Worm (Caenorhabditis elegans) whole organism, late embryonic: ENCODE results near the gene F26H11.8.

ENCODE experiments used
- C08G9.2 ChIP-seq: sonication (generic microtip); optimal IDR thresholded peaks from 2 replicates; lab custom pipeline; 2016; ENCODE audit warnings: mild to moderate bottlenecking, missing genetic modification characterization, moderate library complexity, missing compliant biosample characterization
- C38D4.7 ChIP-seq: fragments of 200-800 bp; sonication (Bioruptor generic); optimal IDR thresholded peaks from 2 replicates; lab custom pipeline; 2018; ENCODE audit warnings: mild to moderate bottlenecking, missing genetic modification characterization, moderate library complexity, missing compliant biosample characterization
- F13H6.1 ChIP-seq: sonication (generic microtip); optimal IDR thresholded peaks from 2 replicates; lab custom pipeline; 2016; ENCODE audit warnings: missing genetic modification characterization, missing compliant biosample characterization
- K09A11.1 ChIP-seq: sonication (generic microtip); optimal IDR thresholded peaks from 2 replicates; lab custom pipeline; 2017; ENCODE audit warnings: antibody characterized with exemption, mild to moderate bottlenecking, missing genetic modification characterization, missing compliant biosample characterization; ENCODE audit not compliant: insufficient read depth
- T23F11.4 ChIP-seq: fragments of 200-800 bp; sonication (Bioruptor generic); optimal IDR thresholded peaks from 2 replicates; lab custom pipeline; 2018; ENCODE audit warnings: mild to moderate bottlenecking, missing genetic modification characterization, missing compliant biosample characterization
- Y22D7AL.16 ChIP-seq: sonication (generic microtip); optimal IDR thresholded peaks from 2 replicates; lab custom pipeline; 2016; ENCODE audit warnings: missing genetic modification characterization, missing compliant biosample characterization
- ama-1 ChIP-seq: fragments of 150-350 bp; optimal IDR thresholded peaks from 2 replicates; lab custom pipeline; 2014
- ceh-14 ChIP-seq: sonication (generic microtip); optimal IDR thresholded peaks from 2 replicates; lab custom pipeline; 2016; ENCODE audit warnings: missing genotype, missing genetic modification characterization, missing compliant biosample characterization
- ceh-19 ChIP-seq: fragments of 200-800 bp; sonication (Bioruptor generic); optimal IDR thresholded peaks from 2 replicates; lab custom pipeline; 2018; ENCODE audit warnings: mild to moderate bottlenecking, missing genetic modification characterization, missing compliant biosample characterization
- ceh-2 ChIP-seq: sonication (generic microtip); optimal IDR thresholded peaks from 2 replicates; lab custom pipeline; 2016; ENCODE audit warnings: missing genotype, missing genetic modification characterization, missing compliant biosample characterization
- ceh-24 ChIP-seq: sonication (generic microtip); optimal IDR thresholded peaks from 2 replicates; lab custom pipeline; 2016; ENCODE audit warnings: mild to moderate bottlenecking, missing genetic modification characterization, missing compliant biosample characterization
- ceh-30 ChIP-seq: fragments of 150-350 bp; optimal IDR thresholded peaks from 2 replicates; lab custom pipeline; 2014; ENCODE audit warnings: missing biosample characterization, missing genetic modification characterization
- ceh-31 ChIP-seq: sonication (generic microtip); optimal IDR thresholded peaks from 2 replicates; lab custom pipeline; 2016; ENCODE audit warnings: missing genetic modification characterization, missing compliant biosample characterization
- ceh-34 ChIP-seq: sonication (generic microtip); optimal IDR thresholded peaks from 2 replicates; lab custom pipeline; 2016; ENCODE audit warnings: mild to moderate bottlenecking, missing genetic modification characterization, missing compliant biosample characterization
- ceh-45 ChIP-seq: fragments of 200-800 bp; sonication (Bioruptor generic); IDR thresholded peaks from 2 replicates; pipeline ENCODE4 v1.3.6; 2022; ENCODE audit warnings: missing genetic modification reagents, missing genetic modification characterization, missing compliant biosample characterization
- ceh-48 ChIP-seq: sonication (generic microtip); optimal IDR thresholded peaks from 2 replicates; lab custom pipeline; 2016; ENCODE audit warnings: missing genetic modification characterization, inconsistent platforms, missing compliant biosample characterization
- ceh-6 ChIP-seq: fragments of 200-800 bp; sonication (Bioruptor generic); optimal IDR thresholded peaks from 2 replicates; lab custom pipeline; 2018; ENCODE audit warnings: mild to moderate bottlenecking, missing genetic modification characterization, missing compliant biosample characterization
- ceh-9 ChIP-seq: sonication (generic microtip); optimal IDR thresholded peaks from 2 replicates; lab custom pipeline; 2016; ENCODE audit warnings: mild to moderate bottlenecking, missing genetic modification characterization, inconsistent platforms, missing compliant biosample characterization
- che-1 ChIP-seq: sonication (generic microtip); optimal IDR thresholded peaks from 2 replicates; lab custom pipeline; 2016; ENCODE audit warnings: mild to moderate bottlenecking, missing genetic modification characterization, missing compliant biosample characterization
- dmd-4 ChIP-seq: sonication (generic microtip); optimal IDR thresholded peaks from 2 replicates; lab custom pipeline; 2016; ENCODE audit warnings: borderline replicate concordance, missing genetic modification characterization, missing compliant biosample characterization
- dve-1 ChIP-seq: sonication (generic microtip); optimal IDR thresholded peaks from 2 replicates; lab custom pipeline; 2017; ENCODE audit warnings: antibody characterized with exemption, mild to moderate bottlenecking, missing genetic modification characterization, missing compliant biosample characterization
- elt-4 ChIP-seq: sonication (generic microtip); optimal IDR thresholded peaks from 2 replicates; lab custom pipeline; 2016; ENCODE audit warnings: missing genetic modification characterization, missing compliant biosample characterization
- eyg-1 ChIP-seq: sonication (generic microtip); optimal IDR thresholded peaks from 2 replicates; lab custom pipeline; 2016; ENCODE audit warnings: missing genotype, missing genetic modification characterization, missing compliant biosample characterization
- fax-1 ChIP-seq: sonication (generic microtip); optimal IDR thresholded peaks from 2 replicates; lab custom pipeline; 2016; ENCODE audit warnings: missing genotype, missing genetic modification characterization, missing compliant biosample characterization
- fkh-10 ChIP-seq: fragments of 150-350 bp; optimal IDR thresholded peaks from 2 replicates; lab custom pipeline; 2014; ENCODE audit warnings: missing biosample characterization, missing genetic modification reagents, missing genetic modification characterization
- fkh-6 ChIP-seq: sonication (generic microtip); optimal IDR thresholded peaks from 2 replicates; lab custom pipeline; 2016; ENCODE audit warnings: missing genetic modification characterization, missing compliant biosample characterization
- gmeb-2 ChIP-seq: sonication (generic microtip); optimal IDR thresholded peaks from 2 replicates; lab custom pipeline; 2016; ENCODE audit warnings: missing genetic modification characterization, inconsistent platforms, missing compliant biosample characterization
- hlh-15 ChIP-seq: sonication (generic microtip); optimal IDR thresholded peaks from 2 replicates; lab custom pipeline; 2016; ENCODE audit warnings: missing genetic modification characterization, missing compliant biosample characterization
- hlh-30 ChIP-seq: sonication (generic microtip); optimal IDR thresholded peaks from 2 replicates; lab custom pipeline; 2017; ENCODE audit warnings: antibody characterized with exemption, missing genetic modification characterization, missing compliant biosample characterization; ENCODE audit not compliant: insufficient read depth
- lim-6 ChIP-seq: sonication (generic microtip); optimal IDR thresholded peaks from 2 replicates; lab custom pipeline; 2016; ENCODE audit warnings: missing genetic modification characterization, missing compliant biosample characterization
- lin-11 ChIP-seq: fragments of 200-800 bp; sonication (Bioruptor generic); optimal IDR thresholded peaks from 2 replicates; lab custom pipeline; 2018; ENCODE audit warnings: mild to moderate bottlenecking, missing genetic modification characterization, missing compliant biosample characterization
- madf-2 ChIP-seq: sonication (generic microtip); optimal IDR thresholded peaks from 2 replicates; lab custom pipeline; 2017; ENCODE audit warnings: missing genetic modification characterization, missing compliant biosample characterization
- mec-3 ChIP-seq: sonication (generic microtip); optimal IDR thresholded peaks from 2 replicates; lab custom pipeline; 2016; ENCODE audit warnings: borderline replicate concordance, missing genetic modification characterization, missing compliant biosample characterization
- nfya-1 ChIP-seq: sonication (generic microtip); optimal IDR thresholded peaks from 2 replicates; lab custom pipeline; 2017; ENCODE audit warnings: missing genetic modification characterization, mild to moderate bottlenecking, missing compliant biosample characterization, antibody characterized with exemption, moderate library complexity
- nhr-11 ChIP-seq: fragments of 150-350 bp; optimal IDR thresholded peaks from 2 replicates; lab custom pipeline; 2014; ENCODE audit warnings: missing biosample characterization, missing genetic modification characterization
- nhr-232 ChIP-seq: sonication (generic microtip); optimal IDR thresholded peaks from 2 replicates; lab custom pipeline; 2016; ENCODE audit warnings: missing genetic modification characterization, missing compliant biosample characterization
- npax-4 ChIP-seq: sonication (generic microtip); optimal IDR thresholded peaks from 2 replicates; lab custom pipeline; 2016; ENCODE audit warnings: missing genetic modification characterization, missing compliant biosample characterization
- odd-2 ChIP-seq: sonication (generic microtip); optimal IDR thresholded peaks from 2 replicates; lab custom pipeline; 2017; ENCODE audit warnings: antibody characterized with exemption, mild to moderate bottlenecking, missing genetic modification characterization, missing compliant biosample characterization
- pat-9 ChIP-seq: fragments of 200-800 bp; sonication (Bioruptor generic); optimal IDR thresholded peaks from 2 replicates; lab custom pipeline; 2018; ENCODE audit warnings: mild to moderate bottlenecking, missing genetic modification characterization, moderate library complexity, missing compliant biosample characterization
- pha-2 ChIP-seq: sonication (generic microtip); optimal IDR thresholded peaks from 2 replicates; lab custom pipeline; 2017; ENCODE audit warnings: mild to moderate bottlenecking, missing genetic modification characterization, missing compliant biosample characterization
- pros-1 ChIP-seq: fragments of 150-350 bp; optimal IDR thresholded peaks from 2 replicates; lab custom pipeline; 2014; ENCODE audit warnings: missing biosample characterization, missing genetic modification reagents, missing genetic modification characterization
- sox-2 ChIP-seq: fragments of 200-800 bp; sonication (Bioruptor generic); IDR thresholded peaks from 2 replicates; pipeline ENCODE4 v1.3.6; 2022; ENCODE audit warnings: missing genetic modification reagents, missing genetic modification characterization, missing compliant biosample characterization
- sox-4 ChIP-seq: sonication (generic microtip); optimal IDR thresholded peaks from 2 replicates; lab custom pipeline; 2017; ENCODE audit warnings: mild to moderate bottlenecking, missing genetic modification characterization, inconsistent platforms, missing compliant biosample characterization
- syd-9 ChIP-seq: sonication (generic microtip); optimal IDR thresholded peaks from 2 replicates; lab custom pipeline; 2016; ENCODE audit warnings: mild to moderate bottlenecking, missing genetic modification characterization, moderate library complexity, missing compliant biosample characterization
- tbx-2 ChIP-seq: sonication (generic microtip); optimal IDR thresholded peaks from 2 replicates; lab custom pipeline; 2016; ENCODE audit warnings: missing genetic modification characterization, missing compliant biosample characterization
- tbx-7 ChIP-seq: sonication (generic microtip); optimal IDR thresholded peaks from 2 replicates; lab custom pipeline; 2016; ENCODE audit warnings: missing genotype, missing genetic modification characterization, missing compliant biosample characterization
- ttx-3 ChIP-seq: sonication (generic microtip); optimal IDR thresholded peaks from 2 replicates; lab custom pipeline; 2016; ENCODE audit warnings: missing genetic modification reagents, missing genetic modification characterization, missing compliant biosample characterization
- unc-3 ChIP-seq, 2 experiments: fragments of 200-800 bp in 1 of 2; sonication (Bioruptor generic) in 1 of 2; sonication (generic microtip) in 1 of 2; conservative IDR thresholded peaks in 1 of 2; optimal IDR thresholded peaks in 1 of 2; 2 replicates each; pipeline versions ENCODE4 v1.3.6 to Lab custom; 2016 to 2022; ENCODE audit warnings: missing compliant biosample characterization in 2 of 2, missing genetic modification characterization in 2 of 2, missing genetic modification reagents in 1 of 2
- unc-42 ChIP-seq: sonication (generic microtip); optimal IDR thresholded peaks from 2 replicates; lab custom pipeline; 2016; ENCODE audit warnings: missing genotype, missing genetic modification characterization, missing compliant biosample characterization
- unc-55 ChIP-seq: sonication (generic microtip); optimal IDR thresholded peaks from 2 replicates; lab custom pipeline; 2017; ENCODE audit warnings: missing biosample characterization, missing genetic modification reagents, missing genetic modification characterization
- zip-5 ChIP-seq: sonication (generic microtip); optimal IDR thresholded peaks from 2 replicates; lab custom pipeline; 2016; ENCODE audit warnings: missing genetic modification characterization, missing compliant biosample characterization
- ztf-16 ChIP-seq: sonication (generic microtip); optimal IDR thresholded peaks from 2 replicates; lab custom pipeline; 2017; ENCODE audit warnings: missing genetic modification characterization, missing compliant biosample characterization

Gene F26H11.8

DNA sequence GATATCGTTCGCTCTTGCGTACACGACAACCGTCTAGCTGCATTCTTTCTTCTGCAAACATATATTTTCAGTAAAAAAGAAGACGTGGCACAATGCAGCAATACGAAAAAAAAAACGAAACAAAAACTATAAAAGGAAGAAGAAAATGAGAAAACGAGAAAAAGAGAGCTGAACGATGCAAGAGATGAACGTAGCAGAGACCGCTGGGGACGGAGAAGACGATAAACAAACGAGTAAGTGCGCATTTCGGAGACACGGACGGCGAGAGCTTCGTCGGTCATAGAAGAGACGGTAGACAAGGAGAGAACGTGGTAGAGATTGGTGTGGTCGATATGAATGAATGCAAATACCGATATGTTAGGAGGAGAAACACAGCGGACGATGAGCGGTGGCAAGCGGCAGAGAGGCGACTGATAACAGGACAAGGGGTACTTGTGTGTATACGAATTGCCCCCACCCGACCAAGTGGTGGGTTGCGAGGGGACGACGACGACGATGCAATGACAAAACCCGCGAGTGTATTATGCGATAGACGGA, 49.7 kb downstream of the F26H11.8 start, which contains the start of gene K04B12.2:
Gene K04B12.2 (minus strand): TSS at position 51 of the 537 bp plus-strand sequence.
- TF ChIP-seq ttx-3 (tag; lab: Kevin White, UChicago) = no peak
- peak; percentile 23 for TF ChIP-seq ceh-14
- no peak for TF ChIP-seq ztf-16 (tag; lab: Kevin White, UChicago)
- TF ChIP-seq unc-42 = no peak
- no peak for TF ChIP-seq C38D4.7 (GFP tag; lab: Kevin White, UChicago)
- no peak for TF ChIP-seq tbx-7 (tag; lab: Kevin White, UChicago)
- TF ChIP-seq ceh-19 (GFP tag; lab: Kevin White, UChicago) = no peak
- TF ChIP-seq nfya-1 (tag; lab: Kevin White, UChicago) = peak; percentile 90
- TF ChIP-seq ceh-45 (GFP tag; lab: Robert Waterston, UW) = no peak
- no peak for TF ChIP-seq F13H6.1 (tag; lab: Kevin White, UChicago)
- TF ChIP-seq pros-1 (tag; lab: Kevin White, UChicago) = no peak
- peak; percentile 52 for TF ChIP-seq ceh-30
- TF ChIP-seq che-1 (tag; lab: Kevin White, UChicago) = no peak
- TF ChIP-seq ceh-24 (tag; lab: Kevin White, UChicago) = no peak
- no peak for TF ChIP-seq npax-4 (tag; lab: Kevin White, UChicago)
- TF ChIP-seq ceh-31 (tag; lab: Kevin White, UChicago) = peak; percentile 55
- TF ChIP-seq eyg-1 (tag; lab: Kevin White, UChicago) = no peak
- peak; percentile 64 for TF ChIP-seq tbx-2 (tag; lab: Kevin White, UChicago)
- TF ChIP-seq zip-5 (tag; lab: Kevin White, UChicago) = no peak
- no peak for TF ChIP-seq ceh-6 (GFP tag; lab: Kevin White, UChicago)
- no peak for TF ChIP-seq ceh-48
- no peak for TF ChIP-seq ceh-9 (tag; lab: Kevin White, UChicago)
- no peak for TF ChIP-seq fkh-6 (tag; lab: Kevin White, UChicago)
- no peak for TF ChIP-seq hlh-30 (tag; lab: Kevin White, UChicago)
- no peak for TF ChIP-seq madf-2 (tag; lab: Kevin White, UChicago)
- no peak for TF ChIP-seq nhr-232 (tag; lab: Kevin White, UChicago)
- peak; percentile 80 for TF ChIP-seq unc-55
- no peak for TF ChIP-seq sox-4
- peak; percentile 7 for TF ChIP-seq dve-1 (tag; lab: Kevin White, UChicago)
- TF ChIP-seq lin-11 (tag; lab: Kevin White, UChicago) = no peak
- TF ChIP-seq syd-9 (tag; lab: Kevin White, UChicago) = no peak
- no peak for TF ChIP-seq ama-1 (lab: Kevin White, UChicago)
- no peak for TF ChIP-seq ceh-2 (tag; lab: Kevin White, UChicago)
- TF ChIP-seq K09A11.1 (tag; lab: Kevin White, UChicago) = no peak
- TF ChIP-seq sox-2 = no peak
- TF ChIP-seq gmeb-2 = no peak
- peak; percentile 66 for TF ChIP-seq pha-2
- TF ChIP-seq C08G9.2 (tag; lab: Kevin White, UChicago) = peak; percentile 29
- TF ChIP-seq lim-6 = peak; percentile 36
- no peak for TF ChIP-seq nhr-11 (tag; lab: Kevin White, UChicago)
- TF ChIP-seq mec-3 (tag; lab: Kevin White, UChicago) = no peak
- no peak for TF ChIP-seq unc-3 (GFP tag; conservative IDR thresholded peaks at IDR 0.05; lab: Robert Waterston, UW)
- no peak for TF ChIP-seq unc-3 (tag; optimal IDR thresholded peaks at IDR 0.05; lab: Kevin White, UChicago)
- TF ChIP-seq T23F11.4 (GFP tag; lab: Kevin White, UChicago) = no peak
- no peak for TF ChIP-seq fax-1
- TF ChIP-seq fkh-10 (GFP tag; lab: Kevin White, UChicago) = no peak
- no peak for TF ChIP-seq odd-2 (tag; lab: Kevin White, UChicago)
- no peak for TF ChIP-seq Y22D7AL.16
- TF ChIP-seq hlh-15 = no peak
- no peak for TF ChIP-seq pat-9 (tag; lab: Kevin White, UChicago)
- TF ChIP-seq dmd-4 = no peak
- TF ChIP-seq elt-4 (tag; lab: Kevin White, UChicago) = no peak
- peak; percentile 65 for TF ChIP-seq ceh-34 (tag; lab: Kevin White, UChicago)
